Fruit fly (Drosophila melanogaster): ENCODE results near the gene t-Grip91.

The t-Grip91 gene

dm6 chr2L:15770978-15771377 is 12.9 kb upstream of the t-Grip91 start, which contains the start of gene Ku80 (continued):
- TF ChIP-seq CG18599 (GFP tag; optimal IDR thresholded peaks at IDR 0.05), result no peak
- no peak for TF ChIP-seq CHES-1-like (GFP tag; optimal IDR thresholded peaks at IDR 0.05)
- TF ChIP-seq tio (GFP tag; optimal IDR thresholded peaks at IDR 0.05), result no peak
- TF ChIP-seq Gug (GFP tag; IDR thresholded peaks at IDR 0.05), result no peak
- TF ChIP-seq hkb (optimal IDR thresholded peaks at IDR 0.05), result no peak
- TF ChIP-seq hkb (GFP tag; IDR thresholded peaks at IDR 0.05), result no peak
- TF ChIP-seq CG6654 (GFP tag; optimal IDR thresholded peaks at IDR 0.05), result no peak
- no peak for TF ChIP-seq CG3847 (GFP tag; IDR thresholded peaks at IDR 0.05)
- no peak for TF ChIP-seq Hsf (GFP tag; optimal IDR thresholded peaks at IDR 0.05)
- TF ChIP-seq Scr (GFP tag; IDR thresholded peaks at IDR 0.05; ENCODE audit: partially characterized antibody), result peak; percentile 72
- TF ChIP-seq usp (GFP tag; optimal IDR thresholded peaks at IDR 0.05), result no peak
- no peak for TF ChIP-seq Fer3 (tag; optimal IDR thresholded peaks at IDR 0.05)
- TF ChIP-seq CG16813 (GFP tag; IDR thresholded peaks at IDR 0.05; ENCODE audit: partially characterized antibody), result peak; percentile 70
- TF ChIP-seq zf30C (GFP tag; optimal IDR thresholded peaks at IDR 0.05), result no peak
- no peak for TF ChIP-seq ap (GFP tag; IDR thresholded peaks at IDR 0.05)
- no peak for TF ChIP-seq corto (GFP tag; optimal IDR thresholded peaks at IDR 0.05)
- no peak for TF ChIP-seq danr (GFP tag; IDR thresholded peaks at IDR 0.05)
- no peak for TF ChIP-seq NfI (GFP tag; optimal IDR thresholded peaks at IDR 0.05)
- TF ChIP-seq phol (tag; optimal IDR thresholded peaks at IDR 0.05), result peak; percentile 22
- TF ChIP-seq CG30020 (tag; optimal IDR thresholded peaks at IDR 0.05), result no peak
- TF ChIP-seq CG18476 (GFP tag; optimal IDR thresholded peaks at IDR 0.05), result no peak
- TF ChIP-seq CG10274 (GFP tag; optimal IDR thresholded peaks at IDR 0.05), result no peak
- TF ChIP-seq dan (GFP tag; IDR thresholded peaks at IDR 0.05), result no peak
- TF ChIP-seq CG10543 (GFP tag; optimal IDR thresholded peaks at IDR 0.05), result no peak
- TF ChIP-seq amos (GFP tag; IDR thresholded peaks at IDR 0.05; ENCODE audit: partially characterized antibody), result peak; percentile 65
- peak; percentile 65; the same call in 1 of the 3 replicates for TF ChIP-seq CG34224 (GFP tag; IDR thresholded peaks at IDR 0.05; ENCODE audit: partially characterized antibody)
- TF ChIP-seq CG6791 (GFP tag; IDR thresholded peaks at IDR 0.05; ENCODE audit: partially characterized antibody), result peak; percentile 86
- peak; percentile 47; the same call in 1 of the 3 replicates for TF ChIP-seq zen2 (GFP tag; IDR thresholded peaks at IDR 0.05; ENCODE audit: partially characterized antibody)
- TF ChIP-seq dmrt99B (tag; optimal IDR thresholded peaks at IDR 0.05), result no peak
- TF ChIP-seq Opbp (GFP tag; IDR thresholded peaks at IDR 0.05; ENCODE audit: partially characterized antibody), result peak; percentile 77; the same call in 2 of the 3 replicates
- TF ChIP-seq Tbp (GFP tag; optimal IDR thresholded peaks at IDR 0.05), result no peak
- no peak for TF ChIP-seq CG2875 (GFP tag; optimal IDR thresholded peaks at IDR 0.05)
- peak; percentile 84 for TF ChIP-seq HLH4C (GFP tag; IDR thresholded peaks at IDR 0.05; ENCODE audit: partially characterized antibody)
- peak; percentile 90 for TF ChIP-seq Dref (GFP tag; IDR thresholded peaks at IDR 0.05)
- no peak for TF ChIP-seq CG16815 (GFP tag; optimal IDR thresholded peaks at IDR 0.05)
- TF ChIP-seq chn (GFP tag; optimal IDR thresholded peaks at IDR 0.05), result no peak
- TF ChIP-seq CG7928 (GFP tag; optimal IDR thresholded peaks at IDR 0.05), result no peak
- TF ChIP-seq CG30403 (GFP tag; optimal IDR thresholded peaks at IDR 0.05), result no peak
- peak; percentile 94 for TF ChIP-seq CG3995 (GFP tag; optimal IDR thresholded peaks at IDR 0.05)
- no peak for TF ChIP-seq CG1792 (GFP tag; optimal IDR thresholded peaks at IDR 0.05)
- no peak for TF ChIP-seq ssp (GFP tag; IDR thresholded peaks at IDR 0.05)
- no peak for TF ChIP-seq eve (GFP tag; optimal IDR thresholded peaks at IDR 0.05)
- TF ChIP-seq CG15011 (GFP tag; optimal IDR thresholded peaks at IDR 0.05), result no peak
- no peak for TF ChIP-seq Ada2b (GFP tag; IDR thresholded peaks at IDR 0.05)
- TF ChIP-seq crp (GFP tag; optimal IDR thresholded peaks at IDR 0.05), result peak in 1 of 2 experiments; percentile 29
- TF ChIP-seq cg (GFP tag; optimal IDR thresholded peaks at IDR 0.05), result no peak
- TF ChIP-seq CG12299 (tag; optimal IDR thresholded peaks at IDR 0.05), result no peak
- no peak for TF ChIP-seq CG17359 (tag; optimal IDR thresholded peaks at IDR 0.05)
- TF ChIP-seq Meics (GFP tag; optimal IDR thresholded peaks at IDR 0.05), result no peak
- peak; percentile 7 for TF ChIP-seq CG4617 (GFP tag; optimal IDR thresholded peaks at IDR 0.05; ENCODE audit: borderline replicate concordance)
- TF ChIP-seq gsb (GFP tag; IDR thresholded peaks at IDR 0.05), result no peak
